Fruit fly (Drosophila melanogaster) whole organism, prepupa: ENCODE data around the gene CG11550.

ENCODE experiments used
- CG10631 ChIP-seq: fragments of 200-800 bp; sonication (Bioruptor generic); optimal IDR thresholded peaks from 2 replicates; lab custom pipeline; 2016; ENCODE audit warnings: missing biosample characterization, missing genetic modification characterization
- CG1621 ChIP-seq: fragments of 200-800 bp; sonication (Bioruptor generic); optimal IDR thresholded peaks from 3 replicates; lab custom pipeline; 2018; ENCODE audit warnings: missing biosample characterization, mild to moderate bottlenecking, missing genetic modification characterization
- CG16779 ChIP-seq: fragments of 200-800 bp; sonication (Bioruptor generic); optimal IDR thresholded peaks from 3 replicates; lab custom pipeline; 2017; ENCODE audit warnings: missing biosample characterization, mild to moderate bottlenecking, missing genetic modification characterization
- CG32006 ChIP-seq: fragments of 200-800 bp; sonication (Bioruptor generic); optimal IDR thresholded peaks from 3 replicates; lab custom pipeline; 2017; ENCODE audit warnings: missing biosample characterization, mild to moderate bottlenecking, missing genetic modification characterization
- CG4318 ChIP-seq: fragments of 200-800 bp; sonication (Bioruptor generic); optimal IDR thresholded peaks from 3 replicates; lab custom pipeline; 2017; ENCODE audit warnings: missing biosample characterization, mild to moderate bottlenecking, missing genetic modification characterization
- cyc ChIP-seq: fragments of 200-800 bp; sonication (Bioruptor generic); optimal IDR thresholded peaks from 3 replicates; lab custom pipeline; 2016; ENCODE audit warnings: missing biosample characterization, missing genetic modification characterization

- no peak for TF ChIP-seq CG32006 (GFP tag; lab: Kevin White, UChicago)
- TF ChIP-seq CG16779 (tag; lab: Kevin White, UChicago): no peak
- no peak for TF ChIP-seq cyc (GFP tag; lab: Kevin White, UChicago)
- TF ChIP-seq CG4318 (GFP tag; lab: Kevin White, UChicago): no peak
- no peak for TF ChIP-seq CG10631 (GFP tag; lab: Kevin White, UChicago)
- no peak for TF ChIP-seq CG1621 (tag; lab: Kevin White, UChicago)
Measured at dm6 chr3R:31630376-31630775, 49.3 kb downstream of the CG11550 start.
